Worm (Caenorhabditis elegans) whole organism, midembryonic: ENCODE results near the gene Y67H2A.10.

Experiments used
- T22C8.4 ChIP-seq: fragments of 200-800 bp; sonication (Bioruptor generic); IDR thresholded peaks from 2 replicates; pipeline ENCODE4 v1.3.6; 2022; ENCODE audit warnings: missing genetic modification characterization, missing compliant biosample characterization
- flt-1 ChIP-seq: fragments of 200-800 bp; sonication (Bioruptor generic); IDR thresholded peaks from 2 replicates; pipeline ENCODE4 v1.3.6; 2022; ENCODE audit warnings: missing genetic modification characterization, missing compliant biosample characterization
- klf-2 ChIP-seq: fragments of 200-800 bp; sonication (Bioruptor generic); conservative IDR thresholded peaks from 2 replicates; pipeline ENCODE4 v1.3.6; 2022; ENCODE audit warnings: missing genetic modification reagents, missing genetic modification characterization, missing compliant biosample characterization
- med-1 ChIP-seq: sonication (generic microtip); optimal IDR thresholded peaks from 2 replicates; lab custom pipeline; 2017; ENCODE audit warnings: missing genetic modification characterization, mild to moderate bottlenecking, missing compliant biosample characterization, antibody characterized with exemption, missing genetic modification reagents; ENCODE audit not compliant: insufficient read depth
- ref-1 ChIP-seq: fragments of 200-800 bp; sonication (Bioruptor generic); conservative IDR thresholded peaks from 2 replicates; pipeline ENCODE4 v1.3.6; 2022; ENCODE audit warnings: missing genetic modification reagents, missing genetic modification characterization, missing compliant biosample characterization
- tab-1 ChIP-seq: fragments of 200-800 bp; sonication (Bioruptor generic); IDR thresholded peaks from 2 replicates; pipeline ENCODE4 v1.3.6; 2022; ENCODE audit warnings: missing genetic modification characterization, missing compliant biosample characterization
- ztf-23 ChIP-seq: fragments of 200-800 bp; sonication (Bioruptor generic); IDR thresholded peaks from 2 replicates; pipeline ENCODE4 v1.3.6; 2022; ENCODE audit warnings: missing genetic modification reagents, missing genetic modification characterization, missing compliant biosample characterization
- ztf-29 ChIP-seq: fragments of 200-800 bp; sonication (Bioruptor generic); IDR thresholded peaks from 2 replicates; pipeline ENCODE4 v1.3.6; 2022; ENCODE audit warnings: missing genetic modification reagents, missing genetic modification characterization, missing compliant biosample characterization

ce11 chrIV:13255886-13256285 lies 33.4 kb downstream of the Y67H2A.10 start, which contains the start of gene bus-12:
- TF ChIP-seq med-1 (GFP tag; lab: Kevin White, UChicago) (no peak), flt-1 (GFP tag; lab: Robert Waterston, UW) (no peak), T22C8.4 (GFP tag; lab: Robert Waterston, UW) (no peak), ref-1 (no peak), ztf-23 (GFP tag; lab: Robert Waterston, UW) (no peak), tab-1 (no peak), ztf-29 (GFP tag; lab: Robert Waterston, UW) (no peak), klf-2 (GFP tag; lab: Robert Waterston, UW) (no peak)
